Fruit fly (Drosophila melanogaster): ENCODE data around the gene CG31371.

DNA sequence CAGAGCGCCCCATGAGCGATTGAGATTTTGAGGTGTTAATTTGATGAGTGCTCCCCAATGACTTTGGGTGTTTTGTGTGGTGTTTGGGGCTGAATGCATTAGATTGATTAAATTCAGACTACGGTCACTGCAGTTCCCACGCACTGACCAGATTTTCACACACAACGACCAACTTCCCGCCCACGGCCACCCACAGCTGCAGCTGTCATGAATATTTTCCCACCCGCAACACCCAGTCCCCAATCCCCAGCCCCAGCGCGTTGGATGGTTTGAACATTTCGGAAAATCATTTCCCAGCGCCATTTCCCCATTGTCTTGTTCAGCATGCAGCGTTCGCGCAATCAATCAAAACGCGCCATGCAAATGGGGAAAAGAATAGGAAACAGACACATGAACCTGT is 38.2 kb upstream of the CG31371 start:
- TF ChIP-seq CG8478 (optimal IDR thresholded peaks at IDR 0.05) = no peak
- TF ChIP-seq CTCF (optimal IDR thresholded peaks at IDR 0.05) = no peak

All from S2 (cell line).